Fruit fly (Drosophila melanogaster) whole organism, wandering third instar larva: Measurements from ENCODE around the gene Prosbeta4.
A peak's percentile ranks its signal among the peaks of the same experiment; 100 is the strongest.

ENCODE experiments used
- Abd-B ChIP-seq: fragments of >200 bp; optimal IDR thresholded peaks from 2 replicates; lab custom pipeline; 2017; ENCODE audit warnings: missing biosample characterization, missing genetic modification characterization
- CG32264 ChIP-seq: fragments of 200-800 bp; sonication (Bioruptor generic); optimal IDR thresholded peaks from 2 replicates; lab custom pipeline; 2016; ENCODE audit warnings: missing biosample characterization, missing genetic modification characterization
- CG9705 ChIP-seq: fragments of 200-800 bp; sonication (Bioruptor generic); optimal IDR thresholded peaks from 2 replicates; lab custom pipeline; 2018; ENCODE audit warnings: missing biosample characterization, mild to moderate bottlenecking, missing genetic modification characterization
- CrebA ChIP-seq: fragments of 200-800 bp; sonication (Bioruptor generic); optimal IDR thresholded peaks from 2 replicates; lab custom pipeline; 2016; ENCODE audit warnings: missing biosample characterization, mild to moderate bottlenecking, missing genetic modification characterization, borderline replicate concordance
- Dfd ChIP-seq: fragments of >200 bp; optimal IDR thresholded peaks from 2 replicates; lab custom pipeline; 2017; ENCODE audit warnings: missing biosample characterization, missing genetic modification characterization
- Dif ChIP-seq: fragments of 200-275, 200-300 bp; sonication (Bioruptor generic); optimal IDR thresholded peaks from 2 replicates; lab custom pipeline; 2018; ENCODE audit warnings: missing biosample characterization, missing genetic modification characterization; ENCODE audit not compliant: partially characterized antibody
- GATAd ChIP-seq: sonication (Bioruptor generic); optimal IDR thresholded peaks from 2 replicates; lab custom pipeline; 2016; ENCODE audit warnings: missing biosample characterization, missing genetic modification characterization
- HLH106 ChIP-seq: fragments of 200-800 bp; optimal IDR thresholded peaks from 3 replicates; lab custom pipeline; 2019; ENCODE audit warnings: missing biosample characterization, mild to moderate bottlenecking, missing genetic modification characterization, moderate library complexity
- Hnf4 ChIP-seq: fragments of 200-800 bp; sonication (Bioruptor generic); optimal IDR thresholded peaks from 2 replicates; lab custom pipeline; 2016; ENCODE audit warnings: missing biosample characterization, mild to moderate bottlenecking, missing genetic modification characterization
- Hr78 ChIP-seq: fragments of >200 bp; optimal IDR thresholded peaks from 2 replicates; lab custom pipeline; 2017; ENCODE audit warnings: missing biosample characterization, missing genetic modification characterization
- Hr83 ChIP-seq: fragments of 200-300 bp; sonication (Bioruptor generic); optimal IDR thresholded peaks from 2 replicates; lab custom pipeline; 2016; ENCODE audit warnings: missing biosample characterization, mild to moderate bottlenecking, missing genetic modification characterization, moderate library complexity; ENCODE audit not compliant: poor library complexity, severe bottlenecking
- Jra ChIP-seq: sonication (Bioruptor generic); optimal IDR thresholded peaks from 2 replicates; lab custom pipeline; 2016; ENCODE audit warnings: missing biosample characterization, missing genetic modification characterization
- Mio ChIP-seq: sonication (Bioruptor generic); optimal IDR thresholded peaks from 2 replicates; lab custom pipeline; 2016; ENCODE audit warnings: missing biosample characterization, missing genetic modification characterization
- Myc ChIP-seq: fragments of >200 bp; optimal IDR thresholded peaks from 2 replicates; lab custom pipeline; 2017
- N ChIP-seq: fragments of >200 bp; optimal IDR thresholded peaks from 2 replicates; lab custom pipeline; 2018; ENCODE audit warnings: missing biosample characterization, missing external identifiers, missing genetic modification characterization
- OdsH ChIP-seq: fragments of 200-800 bp; sonication (Bioruptor generic); optimal IDR thresholded peaks from 2 replicates; lab custom pipeline; 2016; ENCODE audit warnings: missing biosample characterization, mild to moderate bottlenecking, missing genetic modification characterization
- Rel ChIP-seq, 2 experiments: fragments of 200-800 bp; sonication (Bioruptor generic) in 1 of 2; optimal IDR thresholded peaks; 2 replicates in 1 of 2; 3 replicates in 1 of 2; lab custom pipeline; 2016 to 2019; ENCODE audit warnings: mild to moderate bottlenecking in 2 of 2, missing biosample characterization in 2 of 2, missing genetic modification characterization in 2 of 2, moderate library complexity in 1 of 2
- Sp1 ChIP-seq: fragments of 200-800 bp; sonication (Bioruptor generic); optimal IDR thresholded peaks from 3 replicates; lab custom pipeline; 2019; ENCODE audit warnings: missing biosample characterization, mild to moderate bottlenecking, missing genetic modification characterization, moderate library complexity
- Vsx2 ChIP-seq: fragments of 200-300, 225-300 bp; sonication (Bioruptor generic); optimal IDR thresholded peaks from 2 replicates; lab custom pipeline; 2018; ENCODE audit warnings: missing biosample characterization, missing genetic modification characterization; ENCODE audit not compliant: partially characterized antibody
- br ChIP-seq: fragments of 200-800 bp; sonication (Bioruptor generic); optimal IDR thresholded peaks from 2 replicates; lab custom pipeline; 2016; ENCODE audit warnings: missing biosample characterization, missing genetic modification characterization
- brk ChIP-seq: fragments of 200-800 bp; sonication (Bioruptor generic); optimal IDR thresholded peaks from 2 replicates; lab custom pipeline; 2016; ENCODE audit warnings: missing biosample characterization, mild to moderate bottlenecking, missing genetic modification characterization
- dl ChIP-seq, 2 experiments: fragments of 175-275, 200-275 bp in 1 of 2; fragments of 200-275 bp in 1 of 2; sonication (Bioruptor generic); optimal IDR thresholded peaks; lab custom pipeline; 2018; ENCODE audit warnings: mild to moderate bottlenecking in 2 of 2, missing biosample characterization in 2 of 2, missing genetic modification characterization in 2 of 2, moderate library complexity in 2 of 2; ENCODE audit not compliant: partially characterized antibody in 2 of 2, insufficient read depth in 1 of 2
- dmrt93B ChIP-seq: fragments of 200-800 bp; sonication (Bioruptor generic); optimal IDR thresholded peaks from 2 replicates; lab custom pipeline; 2018; ENCODE audit warnings: missing biosample characterization, mild to moderate bottlenecking, missing genetic modification characterization
- dsf ChIP-seq: sonication (Bioruptor generic); optimal IDR thresholded peaks from 2 replicates; lab custom pipeline; 2016; ENCODE audit warnings: missing biosample characterization, missing genetic modification characterization, borderline replicate concordance
- ey ChIP-seq: fragments of 200-800 bp; sonication (Bioruptor generic); optimal IDR thresholded peaks from 2 replicates; lab custom pipeline; 2016; ENCODE audit warnings: missing biosample characterization, missing genetic modification characterization
- foxo ChIP-seq, 2 experiments: fragments of 200-800 bp; sonication (Bioruptor generic); optimal IDR thresholded peaks; 2 replicates in 1 of 2; 3 replicates in 1 of 2; lab custom pipeline; 2016 to 2017; ENCODE audit warnings: missing biosample characterization in 2 of 2, missing genetic modification characterization in 2 of 2
- fru ChIP-seq: fragments of 200-800 bp; sonication (Bioruptor generic); optimal IDR thresholded peaks from 3 replicates; lab custom pipeline; 2016; ENCODE audit warnings: missing biosample characterization, mild to moderate bottlenecking, missing genetic modification characterization
- h ChIP-seq: fragments of 200-800 bp; sonication (Bioruptor generic); optimal IDR thresholded peaks from 3 replicates; lab custom pipeline; 2016; ENCODE audit warnings: missing biosample characterization, mild to moderate bottlenecking, missing genetic modification characterization
- jim ChIP-seq: fragments of 175-275, 200-325 bp; sonication (Bioruptor generic); optimal IDR thresholded peaks from 2 replicates; lab custom pipeline; 2016; ENCODE audit warnings: missing biosample characterization, mild to moderate bottlenecking, missing genetic modification characterization
- lola ChIP-seq: fragments of >200 bp; optimal IDR thresholded peaks from 2 replicates; lab custom pipeline; 2017; ENCODE audit warnings: missing biosample characterization, missing genetic modification characterization
- pan ChIP-seq: fragments of >200 bp; optimal IDR thresholded peaks from 2 replicates; lab custom pipeline; 2017
- psq ChIP-seq: fragments of 200-800 bp; sonication (Bioruptor generic); optimal IDR thresholded peaks from 3 replicates; lab custom pipeline; 2017; ENCODE audit warnings: missing biosample characterization, mild to moderate bottlenecking, missing genetic modification characterization, moderate library complexity
- rgr ChIP-seq: fragments of 200-800 bp; sonication (Bioruptor generic); optimal IDR thresholded peaks from 3 replicates; lab custom pipeline; 2016; ENCODE audit warnings: missing biosample characterization, mild to moderate bottlenecking, missing genetic modification characterization
- sage ChIP-seq: fragments of 200-800 bp; sonication (Bioruptor generic); optimal IDR thresholded peaks from 2 replicates; lab custom pipeline; 2016; ENCODE audit warnings: missing biosample characterization, mild to moderate bottlenecking, missing genetic modification characterization
- sv ChIP-seq: fragments of 200-800 bp; sonication (Bioruptor generic); optimal IDR thresholded peaks from 3 replicates; lab custom pipeline; 2016; ENCODE audit warnings: missing biosample characterization, missing genetic modification characterization
- tai ChIP-seq: sonication (Bioruptor generic); optimal IDR thresholded peaks from 2 replicates; lab custom pipeline; 2016; ENCODE audit warnings: missing biosample characterization, missing genetic modification characterization
- usp ChIP-seq: fragments of >200 bp; optimal IDR thresholded peaks from 2 replicates; lab custom pipeline; 2017; ENCODE audit warnings: missing biosample characterization, missing genetic modification characterization
- woc ChIP-seq: sonication (Bioruptor generic); optimal IDR thresholded peaks from 2 replicates; lab custom pipeline; 2016; ENCODE audit warnings: missing biosample characterization, mild to moderate bottlenecking, missing genetic modification characterization

Prosbeta4 gene

DNA sequence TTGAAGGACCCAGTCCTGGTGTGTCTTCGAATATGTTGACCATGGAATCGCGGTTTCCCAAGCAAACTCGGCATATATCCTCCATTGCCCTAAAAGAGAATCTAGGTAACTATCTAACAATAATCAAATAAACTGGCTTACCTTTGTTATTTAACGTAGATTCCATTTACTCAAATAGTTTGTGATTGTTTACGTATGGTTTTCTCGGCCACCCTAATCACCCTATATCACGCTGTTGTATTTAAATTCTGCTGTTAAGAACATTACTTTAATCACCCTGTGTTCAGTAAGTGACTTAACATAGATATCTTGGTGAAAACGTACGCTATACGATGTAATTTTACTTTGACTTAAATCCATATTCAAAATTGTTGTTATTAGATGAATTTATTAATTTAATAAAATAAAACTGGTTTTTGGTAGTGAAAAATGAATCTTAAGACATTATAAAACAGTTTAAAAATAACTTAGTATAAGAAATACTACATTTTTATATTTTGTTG lies 28.9 kb downstream of the Prosbeta4 start:
- no peak for TF ChIP-seq psq (GFP tag; lab: Kevin White, UChicago)
- no peak for TF ChIP-seq br (GFP tag; lab: Kevin White, UChicago)
- TF ChIP-seq Hnf4 (GFP tag; lab: Kevin White, UChicago), result peak; percentile 21

DNA sequence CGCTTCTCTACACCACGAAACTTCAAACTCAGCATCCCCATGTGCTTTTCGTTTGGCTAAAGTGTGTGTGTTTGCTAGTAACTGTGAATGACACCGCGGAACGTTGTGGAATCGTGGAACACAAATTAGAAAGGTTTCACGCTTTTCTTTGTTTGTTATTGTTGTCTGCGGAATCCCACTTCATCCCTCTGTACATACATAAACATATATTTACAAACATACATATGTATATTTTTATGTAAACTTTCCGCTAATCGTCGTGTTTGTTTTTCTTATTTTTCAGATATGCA lies 41.4 kb downstream of the Prosbeta4 start:
- TF ChIP-seq tai, result no peak
- TF ChIP-seq woc (GFP tag; lab: Kevin White, UChicago), result no peak
- TF ChIP-seq Mio (GFP tag; lab: Kevin White, UChicago), result no peak
- no peak for TF ChIP-seq br (GFP tag; lab: Kevin White, UChicago)
- TF ChIP-seq Hnf4 (GFP tag; lab: Kevin White, UChicago), result no peak
- no peak for TF ChIP-seq h
- TF ChIP-seq CrebA (GFP tag; lab: Kevin White, UChicago), result no peak
- no peak for TF ChIP-seq CG9705
- TF ChIP-seq fru (GFP tag; lab: Kevin White, UChicago), result no peak
- no peak for TF ChIP-seq dmrt93B (GFP tag; lab: Kevin White, UChicago)

- TF ChIP-seq GATAd, result no peak
- no peak for TF ChIP-seq dsf (GFP tag; lab: Kevin White, UChicago)
- TF ChIP-seq Hnf4 (GFP tag; lab: Kevin White, UChicago), result peak; percentile 30
- peak; percentile 30 for TF ChIP-seq Jra (GFP tag; lab: Kevin White, UChicago)
- no peak for TF ChIP-seq tai
- no peak for TF ChIP-seq Myc (lab: Kevin White, UChicago)
- TF ChIP-seq Abd-B (GFP tag; lab: Kevin White, UChicago), result no peak
- TF ChIP-seq Dif (GFP tag; lab: Kevin White, UChicago), result peak; percentile 41
- TF ChIP-seq Mio (GFP tag; lab: Kevin White, UChicago), result no peak
- peak; percentile 19 for TF ChIP-seq CG32264
- TF ChIP-seq woc (GFP tag; lab: Kevin White, UChicago), result peak; percentile 74
- no peak for TF ChIP-seq pan (lab: Kevin White, UChicago)
- TF ChIP-seq ey (GFP tag; lab: Kevin White, UChicago), result peak; percentile 67
- TF ChIP-seq psq (GFP tag; lab: Kevin White, UChicago), result peak; percentile 96
- peak; percentile 44 for TF ChIP-seq OdsH (GFP tag; lab: Kevin White, UChicago)
- no peak for TF ChIP-seq Hr78 (GFP tag; lab: Kevin White, UChicago)
- peak; percentile 25 to 65 for TF ChIP-seq dl (GFP tag; optimal IDR thresholded peaks at IDR 0.05; lab: Kevin White, UChicago; ENCODE audit: insufficient read depth in 1 of 2, partially characterized antibody in 2 of 2)
- no peak for TF ChIP-seq HLH106 (tag; lab: Kevin White, UChicago)
- no peak for TF ChIP-seq brk
- peak; percentile 73 for TF ChIP-seq h
- TF ChIP-seq br (GFP tag; lab: Kevin White, UChicago), result peak; percentile 19
- no peak for TF ChIP-seq Dfd (GFP tag; lab: Kevin White, UChicago)
- TF ChIP-seq usp (GFP tag; lab: Kevin White, UChicago), result no peak
- TF ChIP-seq sv (GFP tag; lab: Kevin White, UChicago), result no peak
- no peak for TF ChIP-seq CrebA (GFP tag; lab: Kevin White, UChicago)
- no peak for TF ChIP-seq jim
- peak; percentile 4 for TF ChIP-seq Sp1
- no peak for TF ChIP-seq lola
- no peak for TF ChIP-seq CG9705
- TF ChIP-seq foxo (GFP tag; optimal IDR thresholded peaks at IDR 0.05; lab: Kevin White, UChicago), result peak in 1 of 2 experiments; percentile 28
- TF ChIP-seq rgr (GFP tag; lab: Kevin White, UChicago), result peak; percentile 48
- TF ChIP-seq sage, result no peak
- TF ChIP-seq Rel (GFP tag; optimal IDR thresholded peaks at IDR 0.05; lab: Kevin White, UChicago), result peak; percentile 51
- no peak for TF ChIP-seq Rel (tag; optimal IDR thresholded peaks at IDR 0.05; lab: Kevin White, UChicago)
- no peak for TF ChIP-seq Hr83
- TF ChIP-seq Vsx2, result no peak
- peak; percentile 59 for TF ChIP-seq fru (GFP tag; lab: Kevin White, UChicago)
- no peak for TF ChIP-seq N (GFP tag; lab: Kevin White, UChicago)
- no peak for TF ChIP-seq dmrt93B (GFP tag; lab: Kevin White, UChicago)
These were observed 41.9 kb downstream of the Prosbeta4 start for dm6 chr2L:16689800-16690618.
